Fruit fly (Drosophila melanogaster) whole organism, embryonic: ENCODE data around the gene CAH9.

Source experiments
- CG10321 ChIP-seq: fragments of 200-800 bp; sonication (Bioruptor generic); IDR thresholded peaks from 2 replicates; pipeline ENCODE4 v1.3.6; 2022; ENCODE audit warnings: missing biosample characterization, missing genetic modification characterization
- CG11247 ChIP-seq: fragments of 200-800 bp; sonication (Bioruptor generic); IDR thresholded peaks from 2 replicates; pipeline ENCODE4 v1.3.6; 2022; ENCODE audit warnings: missing biosample characterization, missing genetic modification characterization
- CG12219 ChIP-seq: fragments of 200-800 bp; sonication (Bioruptor generic); optimal IDR thresholded peaks from 3 replicates; lab custom pipeline; 2018; ENCODE audit warnings: missing biosample characterization, mild to moderate bottlenecking, missing genetic modification characterization
- CG12769 ChIP-seq: fragments of 200-800 bp; sonication (Bioruptor generic); optimal IDR thresholded peaks from 2 replicates; lab custom pipeline; 2019; ENCODE audit warnings: missing biosample characterization, mild to moderate bottlenecking, missing genetic modification characterization, moderate library complexity
- CG14014 ChIP-seq: fragments of 200-800 bp; sonication (Bioruptor generic); IDR thresholded peaks from 2 replicates; pipeline ENCODE4 v1.3.6; 2022; ENCODE audit warnings: missing biosample characterization, missing genetic modification characterization
- CG14667 ChIP-seq: fragments of 200-800 bp; sonication (Bioruptor generic); IDR thresholded peaks from 2 replicates; pipeline ENCODE4 v1.3.6; 2022; ENCODE audit warnings: missing biosample characterization, missing genetic modification characterization
- CG1832 ChIP-seq: fragments of 200-800 bp; sonication (Bioruptor generic); optimal IDR thresholded peaks from 2 replicates; lab custom pipeline; 2017; ENCODE audit warnings: missing biosample characterization, mild to moderate bottlenecking, missing genetic modification characterization, inconsistent platforms
- CG2129 ChIP-seq: fragments of 200-800 bp; sonication (Bioruptor generic); IDR thresholded peaks from 2 replicates; pipeline ENCODE4 v1.3.6; 2022; ENCODE audit warnings: missing biosample characterization, missing genetic modification characterization; ENCODE audit not compliant: partially characterized antibody
- CG30020 ChIP-seq: fragments of 200-800 bp; optimal IDR thresholded peaks from 2 replicates; lab custom pipeline; 2019; ENCODE audit warnings: missing biosample characterization, mild to moderate bottlenecking, missing genetic modification characterization, moderate library complexity
- CG31441 ChIP-seq: fragments of 200-800 bp; sonication (Bioruptor generic); IDR thresholded peaks from 2 replicates; pipeline ENCODE4 v1.3.6; 2022; ENCODE audit warnings: missing biosample characterization, missing genetic modification characterization
- CG3407 ChIP-seq: fragments of 200-800 bp; sonication (Bioruptor generic); optimal IDR thresholded peaks from 2 replicates; lab custom pipeline; 2018; ENCODE audit warnings: missing biosample characterization, mild to moderate bottlenecking, missing genetic modification characterization
- CG3726 ChIP-seq: fragments of 200-800 bp; sonication (Bioruptor generic); IDR thresholded peaks from 3 replicates; pipeline ENCODE4, ENCODE4 v1.3.6; 2022; ENCODE audit warnings: missing biosample characterization, missing genetic modification characterization
- CG42726 ChIP-seq: fragments of 200-800 bp; sonication (Bioruptor generic); IDR thresholded peaks from 2 replicates; pipeline ENCODE4 v1.3.6; 2022; ENCODE audit warnings: missing biosample characterization, missing genetic modification characterization; ENCODE audit not compliant: partially characterized antibody
- CG4424 ChIP-seq: fragments of 200-800 bp; sonication (Bioruptor generic); optimal IDR thresholded peaks from 3 replicates; lab custom pipeline; 2016; ENCODE audit warnings: missing biosample characterization, missing genetic modification characterization
- CG8478 ChIP-seq: fragments of >200 bp; optimal IDR thresholded peaks from 2 replicates; lab custom pipeline; 2018
- CG9727 ChIP-seq: fragments of 200-800 bp; sonication (Bioruptor generic); optimal IDR thresholded peaks from 3 replicates; lab custom pipeline; 2017; ENCODE audit warnings: missing biosample characterization, mild to moderate bottlenecking, missing genetic modification characterization
- CG9817 ChIP-seq: fragments of 200-800 bp; sonication (Bioruptor generic); optimal IDR thresholded peaks from 2 replicates; lab custom pipeline; 2018; ENCODE audit warnings: missing biosample characterization, mild to moderate bottlenecking, missing genetic modification characterization, moderate library complexity
- CG9876 ChIP-seq: fragments of 200-800 bp; sonication (Bioruptor generic); optimal IDR thresholded peaks from 2 replicates; lab custom pipeline; 2016; ENCODE audit warnings: missing biosample characterization, missing genetic modification characterization
- Chrac-16 ChIP-seq: fragments of 200-800 bp; sonication (Bioruptor generic); optimal IDR thresholded peaks from 3 replicates; lab custom pipeline; 2016; ENCODE audit warnings: missing biosample characterization, missing genetic modification characterization
- Dref ChIP-seq: fragments of 200-800 bp; sonication (Bioruptor generic); IDR thresholded peaks from 2 replicates; pipeline ENCODE4 v1.3.6; 2022; ENCODE audit warnings: missing biosample characterization, missing genetic modification characterization
- Eip74EF ChIP-seq, 2 experiments: fragments of 200-800 bp in 1 of 2; fragments of >200 bp in 1 of 2; sonication (Bioruptor generic) in 1 of 2; optimal IDR thresholded peaks; 2 replicates each; lab custom pipeline; 2017 to 2019; ENCODE audit warnings: missing biosample characterization in 2 of 2, missing genetic modification characterization in 2 of 2, mild to moderate bottlenecking in 1 of 2, moderate library complexity in 1 of 2
- Hr3 ChIP-seq: fragments of 200-800 bp; sonication (Bioruptor generic); optimal IDR thresholded peaks from 3 replicates; lab custom pipeline; 2016; ENCODE audit warnings: missing biosample characterization, missing genetic modification characterization
- Hsf ChIP-seq: fragments of 200-800 bp; sonication (Bioruptor generic); optimal IDR thresholded peaks from 3 replicates; lab custom pipeline; 2016; ENCODE audit warnings: missing biosample characterization, missing genetic modification characterization
- Max ChIP-seq: fragments of 200-800 bp; sonication (Bioruptor generic); optimal IDR thresholded peaks from 2 replicates; lab custom pipeline; 2016; ENCODE audit warnings: missing biosample characterization, mild to moderate bottlenecking, missing genetic modification characterization
- Med ChIP-seq: fragments of 200-800 bp; sonication (Bioruptor generic); peaks from one replicate; lab custom pipeline; 2016; ENCODE audit warnings: missing biosample characterization, missing genetic modification characterization, mild to moderate bottlenecking, inconsistent platforms, moderate library complexity
- NFAT ChIP-seq: fragments of 200-800 bp; sonication (Bioruptor generic); IDR thresholded peaks from 2 replicates; pipeline ENCODE4 v1.3.6; 2022; ENCODE audit warnings: missing biosample characterization, missing genetic modification characterization
- Pdp1 ChIP-seq, 2 experiments: fragments of 200-800 bp; sonication (Bioruptor generic); optimal IDR thresholded peaks; 3 replicates each; lab custom pipeline; 2016; ENCODE audit warnings: missing biosample characterization in 2 of 2, missing genetic modification characterization in 2 of 2, mild to moderate bottlenecking in 1 of 2, moderate library complexity in 1 of 2
- Sox100B ChIP-seq: fragments of 200-800 bp; sonication (Bioruptor generic); optimal IDR thresholded peaks from 3 replicates; lab custom pipeline; 2018; ENCODE audit warnings: missing biosample characterization, mild to moderate bottlenecking, missing genetic modification characterization
- Sry-δ ChIP-seq: fragments of 200-800 bp; sonication (Bioruptor generic); optimal IDR thresholded peaks from 2 replicates; lab custom pipeline; 2016; ENCODE audit warnings: missing biosample characterization, missing genetic modification characterization
- Ssrp ChIP-seq: fragments of 200-800 bp; sonication (Bioruptor generic); optimal IDR thresholded peaks from 2 replicates; lab custom pipeline; 2018; ENCODE audit warnings: missing biosample characterization, mild to moderate bottlenecking, missing genetic modification characterization, moderate library complexity
- Vsx1 ChIP-seq: fragments of 200-800 bp; sonication (Bioruptor generic); optimal IDR thresholded peaks from 2 replicates; lab custom pipeline; 2017; ENCODE audit warnings: missing biosample characterization, mild to moderate bottlenecking, missing genetic modification characterization, missing genetic modification reagents
- abd-A ChIP-seq: fragments of 200-800 bp; sonication (Bioruptor generic); optimal IDR thresholded peaks from 3 replicates; lab custom pipeline; 2019; ENCODE audit warnings: missing biosample characterization, mild to moderate bottlenecking, missing genetic modification characterization, moderate library complexity
- ase ChIP-seq: fragments of 200-800 bp; sonication (Bioruptor generic); IDR thresholded peaks from 3 replicates; pipeline ENCODE4 v1.3.6; 2022; ENCODE audit warnings: missing biosample characterization, missing genetic modification characterization
- chinmo ChIP-seq: fragments of 200-800 bp; sonication (Bioruptor generic); IDR thresholded peaks from 4 replicates; pipeline ENCODE4 v1.3.6; 2022; ENCODE audit warnings: missing biosample characterization, missing genetic modification characterization; ENCODE audit not compliant: partially characterized antibody
- ci ChIP-seq: fragments of 200-800 bp; sonication (Bioruptor generic); IDR thresholded peaks from 3 replicates; pipeline ENCODE4 v1.3.6; 2022; ENCODE audit warnings: missing biosample characterization, missing genetic modification characterization
- emc ChIP-seq: fragments of 200-800 bp; sonication (Bioruptor generic); optimal IDR thresholded peaks from 2 replicates; lab custom pipeline; 2016; ENCODE audit warnings: missing biosample characterization, missing genetic modification characterization
- ems ChIP-seq: fragments of 200-800 bp; sonication (Bioruptor generic); optimal IDR thresholded peaks from 3 replicates; lab custom pipeline; 2016; ENCODE audit warnings: missing biosample characterization, missing genetic modification characterization
- insv ChIP-seq, 2 experiments: fragments of 200-800 bp; sonication (Bioruptor generic); optimal IDR thresholded peaks; 3 replicates each; lab custom pipeline; 2016 to 2018; ENCODE audit warnings: missing biosample characterization in 2 of 2, missing genetic modification characterization in 2 of 2
- mld ChIP-seq: fragments of 200-800 bp; sonication (Bioruptor generic); IDR thresholded peaks from 3 replicates; pipeline ENCODE4 v1.3.6; 2022; ENCODE audit warnings: missing biosample characterization, missing genetic modification characterization; ENCODE audit not compliant: partially characterized antibody
- onecut ChIP-seq: fragments of 200-800 bp; sonication (Bioruptor generic); IDR thresholded peaks from 2 replicates; pipeline ENCODE4 v1.3.6; 2022; ENCODE audit warnings: missing biosample characterization, missing genetic modification characterization
- pho ChIP-seq: fragments of 200-800 bp; sonication (Bioruptor generic); optimal IDR thresholded peaks from 2 replicates; lab custom pipeline; 2016; ENCODE audit warnings: missing biosample characterization, missing genetic modification characterization
- ro ChIP-seq: fragments of 200-800 bp; sonication (Bioruptor generic); IDR thresholded peaks from 2 replicates; pipeline ENCODE4 v1.3.6; 2022; ENCODE audit warnings: missing biosample characterization, missing genetic modification characterization
- sd ChIP-seq: fragments of 200-800 bp; sonication (Bioruptor generic); optimal IDR thresholded peaks from 3 replicates; lab custom pipeline; 2018; ENCODE audit warnings: missing biosample characterization, mild to moderate bottlenecking, missing genetic modification characterization, moderate library complexity
- sr ChIP-seq: fragments of 200-800 bp; sonication (Bioruptor generic); IDR thresholded peaks from 3 replicates; pipeline ENCODE4 v1.3.6; 2022; ENCODE audit warnings: missing biosample characterization, missing genetic modification characterization
- tna ChIP-seq: fragments of 200-800 bp; sonication (Bioruptor generic); IDR thresholded peaks from 2 replicates; pipeline ENCODE4 v1.3.6; 2022; ENCODE audit warnings: missing biosample characterization, missing genetic modification characterization; ENCODE audit not compliant: partially characterized antibody
- tx ChIP-seq: fragments of 200-800 bp; sonication (Bioruptor generic); optimal IDR thresholded peaks from 2 replicates; lab custom pipeline; 2016; ENCODE audit warnings: missing biosample characterization, missing genetic modification characterization
- unc-4 ChIP-seq: fragments of 200-800 bp; sonication (Bioruptor generic); IDR thresholded peaks from 2 replicates; pipeline ENCODE4 v1.3.6; 2022; ENCODE audit warnings: missing biosample characterization, missing genetic modification characterization; ENCODE audit not compliant: partially characterized antibody
- usp ChIP-seq: fragments of >200 bp; optimal IDR thresholded peaks from 2 replicates; lab custom pipeline; 2017; ENCODE audit warnings: missing biosample characterization, missing genetic modification characterization
- vvl ChIP-seq: fragments of 200-800 bp; sonication (Bioruptor generic); IDR thresholded peaks from 2 replicates; pipeline ENCODE4 v1.3.6; 2022; ENCODE audit warnings: missing biosample characterization, missing genetic modification characterization
- wek ChIP-seq: fragments of 200-800 bp; sonication (Bioruptor generic); optimal IDR thresholded peaks from 3 replicates; lab custom pipeline; 2018; ENCODE audit warnings: missing biosample characterization, mild to moderate bottlenecking, missing genetic modification characterization, moderate library complexity

The CAH9 gene

dm6 chr3R:27133992-27134391 lies 28.0 kb upstream of the CAH9 start:
- TF ChIP-seq onecut (GFP tag; lab: Robert Waterston, UW) (peak; percentile 21), abd-A (tag; lab: Kevin White, UChicago) (peak; percentile 88), Ssrp (tag; lab: Kevin White, UChicago) (no peak), CG9876 (GFP tag; lab: Kevin White, UChicago) (no peak), Eip74EF (GFP tag; optimal IDR thresholded peaks at IDR 0.05; lab: Kevin White, UChicago) (peak in 1 of 2 experiments; percentile 76), ro (GFP tag; lab: Robert Waterston, UW) (no peak), sr (GFP tag; lab: Robert Waterston, UW) (peak; percentile 90), pho (GFP tag; lab: Kevin White, UChicago) (no peak), Med (GFP tag; lab: Kevin White, UChicago) (peak; percentile 19), Dref (GFP tag; lab: Robert Waterston, UW) (no peak), Hr3 (no peak), vvl (GFP tag; lab: Robert Waterston, UW) (peak; percentile 93), CG1832 (GFP tag; lab: Kevin White, UChicago) (no peak), Pdp1 (GFP tag; optimal IDR thresholded peaks at IDR 0.05; lab: Kevin White, UChicago) (peak in 1 of 2 experiments; percentile 20), CG8478 (lab: Kevin White, UChicago) (no peak), ems (GFP tag; lab: Kevin White, UChicago) (no peak), sd (tag; lab: Kevin White, UChicago) (peak; percentile 64), CG12219 (no peak), tna (GFP tag; lab: Robert Waterston, UW) (no peak), chinmo (GFP tag; lab: Robert Waterston, UW) (0 out of 4 replicates have a peak, but pooled peaks have one; percentile 74), CG31441 (GFP tag; lab: Robert Waterston, UW) (no peak), CG12769 (tag; lab: Kevin White, UChicago) (peak; percentile 48), ci (GFP tag; lab: Robert Waterston, UW) (no peak), Vsx1 (GFP tag; lab: Kevin White, UChicago) (no peak)

DNA sequence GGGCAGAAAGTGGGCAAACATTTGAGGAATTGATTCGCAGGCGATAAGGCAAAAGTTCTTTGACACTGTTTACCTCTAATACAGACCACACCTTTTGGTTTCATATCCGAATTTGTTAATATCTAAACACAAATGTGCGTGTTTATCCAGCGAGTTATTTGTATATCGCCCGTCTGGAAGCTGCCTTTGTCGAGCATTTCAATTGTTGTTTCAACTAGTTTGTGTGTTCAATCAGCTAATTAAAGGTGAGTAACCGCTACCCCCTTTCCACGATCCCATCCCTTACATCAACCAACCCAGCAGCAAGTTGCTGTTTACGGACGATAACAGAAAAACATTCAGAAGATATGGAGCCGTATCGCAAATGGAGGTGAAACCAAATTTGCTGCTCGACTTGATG lies 25.4 kb upstream of the CAH9 start:
- TF ChIP-seq CG11247 (GFP tag; lab: Robert Waterston, UW) = peak; percentile 48; the same call in 1 of the 2 replicates
- TF ChIP-seq ase = no peak
- no peak for TF ChIP-seq CG42726 (GFP tag; lab: Robert Waterston, UW)
- peak; percentile 41 for TF ChIP-seq CG9817
- no peak for TF ChIP-seq ems (GFP tag; lab: Kevin White, UChicago)
- peak; percentile 2 for TF ChIP-seq Sry-δ (GFP tag; lab: Kevin White, UChicago)
- TF ChIP-seq CG3407 = no peak
- TF ChIP-seq Max = no peak
- no peak for TF ChIP-seq CG3726 (GFP tag; lab: Robert Waterston, UW)
- no peak for TF ChIP-seq tx (GFP tag; lab: Kevin White, UChicago)
- TF ChIP-seq CG10321 (GFP tag; lab: Robert Waterston, UW) = no peak
- TF ChIP-seq NFAT = peak; percentile 24; the same call in 1 of the 2 replicates
- TF ChIP-seq CG30020 (tag; lab: Kevin White, UChicago) = no peak
- TF ChIP-seq CG2129 (GFP tag; lab: Robert Waterston, UW) = no peak
- no peak for TF ChIP-seq Hsf (GFP tag; lab: Kevin White, UChicago)
- no peak for TF ChIP-seq usp (GFP tag; lab: Kevin White, UChicago)
- TF ChIP-seq Chrac-16 (GFP tag; lab: Kevin White, UChicago) = no peak
- TF ChIP-seq unc-4 (GFP tag; lab: Robert Waterston, UW) = no peak
- TF ChIP-seq mld (GFP tag; lab: Robert Waterston, UW) = no peak
- no peak for TF ChIP-seq CG4424 (GFP tag; lab: Kevin White, UChicago)
- TF ChIP-seq CG9727 (GFP tag; lab: Kevin White, UChicago) = peak; percentile 30
- TF ChIP-seq Sox100B = no peak
- no peak for TF ChIP-seq insv (GFP tag; optimal IDR thresholded peaks at IDR 0.05; lab: Kevin White, UChicago)
- TF ChIP-seq CG14667 (GFP tag; lab: Robert Waterston, UW) = no peak
- peak; percentile 58 for TF ChIP-seq wek (GFP tag; lab: Kevin White, UChicago)
- TF ChIP-seq emc (GFP tag; lab: Kevin White, UChicago) = peak; percentile 34
- peak; percentile 73; the same call in 1 of the 2 replicates for TF ChIP-seq CG14014 (GFP tag; lab: Robert Waterston, UW)
